Worm (Caenorhabditis elegans) whole organism, L4 larva: Measurements from ENCODE around the gene col-17.
A peak's percentile ranks its signal among the peaks of the same experiment; 100 is the strongest.
"Not testable (repeated sequence)": the region's sequence is repeated elsewhere in the genome, so short reads cannot be mapped to it uniquely, and the experiment has no call there.

Experiments used
- Y5F2A.4 ChIP-seq: fragments of 200-800 bp; sonication (Bioruptor generic); optimal IDR thresholded peaks from 2 replicates; lab custom pipeline; 2018; ENCODE audit warnings: mild to moderate bottlenecking, missing genetic modification characterization, missing compliant biosample characterization
- Y75B8A.6 ChIP-seq: fragments of 200-800 bp; sonication (Bioruptor generic); IDR thresholded peaks from 2 replicates; pipeline ENCODE4 v1.3.6; 2022; ENCODE audit warnings: missing genetic modification reagents, missing genetic modification characterization, missing compliant biosample characterization
- aha-1 ChIP-seq: fragments of 150-350 bp; peaks from one replicate; lab custom pipeline; 2014; ENCODE audit warnings: missing biosample characterization, missing genetic modification characterization
- ama-1 ChIP-seq: fragments of 150-350 bp; optimal IDR thresholded peaks from 2 replicates; lab custom pipeline; 2014; ENCODE audit warnings: inconsistent platforms, mixed read lengths
- attf-4 ChIP-seq: sonication (generic microtip); optimal IDR thresholded peaks from 3 replicates; lab custom pipeline; 2017; ENCODE audit warnings: missing biosample characterization, missing genetic modification characterization
- ceh-32 ChIP-seq: sonication (generic microtip); optimal IDR thresholded peaks from 2 replicates; lab custom pipeline; 2016; ENCODE audit warnings: mild to moderate bottlenecking, missing genetic modification characterization, missing compliant biosample characterization; ENCODE audit not compliant: poor library complexity
- cey-2 ChIP-seq: sonication (generic microtip); optimal IDR thresholded peaks from 3 replicates; lab custom pipeline; 2017; ENCODE audit warnings: missing genetic modification characterization, mild to moderate bottlenecking, missing compliant biosample characterization, antibody characterized with exemption, borderline replicate concordance; ENCODE audit not compliant: insufficient read depth
- ctbp-1 ChIP-seq: fragments of 200-800 bp; sonication (Bioruptor generic); IDR thresholded peaks from 2 replicates; pipeline ENCODE4 v1.3.6; 2022; ENCODE audit warnings: missing genetic modification reagents, missing genetic modification characterization, missing compliant biosample characterization
- daf-12 ChIP-seq: fragments of 150-350 bp; optimal IDR thresholded peaks from 2 replicates; lab custom pipeline; 2014; ENCODE audit warnings: missing biosample characterization, missing genetic modification reagents, missing genetic modification characterization
- daf-16 ChIP-seq, 3 experiments: sonication (generic microtip); optimal IDR thresholded peaks; 2 replicates each; lab custom pipeline; 2016 to 2017; ENCODE audit warnings: missing genetic modification characterization in 3 of 3, missing genetic modification reagents in 3 of 3, mild to moderate bottlenecking in 2 of 3, missing compliant biosample characterization in 2 of 3, missing biosample characterization in 1 of 3, moderate library complexity in 1 of 3
- daf-19 ChIP-seq: fragments of 200-800 bp; sonication (Bioruptor generic); conservative IDR thresholded peaks from 2 replicates; pipeline ENCODE4 v1.3.6; 2022; ENCODE audit warnings: missing genetic modification characterization, missing compliant biosample characterization
- daf-8 ChIP-seq: fragments of 200-800 bp; sonication (Bioruptor generic); IDR thresholded peaks from 2 replicates; pipeline ENCODE4 v1.3.6; 2022; ENCODE audit warnings: missing genetic modification characterization, missing compliant biosample characterization
- dmd-6 ChIP-seq: fragments of 200-800 bp; sonication (Bioruptor generic); IDR thresholded peaks from 2 replicates; pipeline ENCODE4 v1.3.6; 2022; ENCODE audit warnings: missing genetic modification reagents, missing genetic modification characterization, missing compliant biosample characterization
- dmd-8 ChIP-seq: fragments of 200-800 bp; sonication (Bioruptor generic); IDR thresholded peaks from 2 replicates; pipeline ENCODE4 v1.3.6; 2022; ENCODE audit warnings: missing genetic modification characterization, missing compliant biosample characterization
- duxl-1 ChIP-seq: sonication (generic microtip); optimal IDR thresholded peaks from 2 replicates; lab custom pipeline; 2016; ENCODE audit warnings: mild to moderate bottlenecking, missing genetic modification characterization, moderate library complexity, missing compliant biosample characterization; ENCODE audit not compliant: poor library complexity
- fkh-10 ChIP-seq: fragments of 150-350 bp; optimal IDR thresholded peaks from 2 replicates; lab custom pipeline; 2014; ENCODE audit warnings: missing biosample characterization, missing genetic modification reagents, missing genetic modification characterization
- hlh-11 ChIP-seq: fragments of 200-800 bp; sonication (Bioruptor generic); optimal IDR thresholded peaks from 2 replicates; lab custom pipeline; 2018; ENCODE audit warnings: mild to moderate bottlenecking, missing genetic modification characterization, missing compliant biosample characterization
- hlh-30 ChIP-seq: sonication (generic microtip); optimal IDR thresholded peaks from 2 replicates; lab custom pipeline; 2017; ENCODE audit warnings: antibody characterized with exemption, mild to moderate bottlenecking, missing genetic modification characterization, missing compliant biosample characterization; ENCODE audit not compliant: insufficient read depth
- lin-15B ChIP-seq: fragments of 150-350 bp; sonication (generic microtip); optimal IDR thresholded peaks from 3 replicates; lab custom pipeline; 2014; ENCODE audit warnings: missing biosample characterization, missing genetic modification characterization
- lin-38 ChIP-seq: fragments of 200-800 bp; sonication (Bioruptor generic); IDR thresholded peaks from 2 replicates; pipeline ENCODE4 v1.3.6; 2022; ENCODE audit warnings: missing genetic modification reagents, missing genetic modification characterization, missing compliant biosample characterization
- lsy-2 ChIP-seq, 2 experiments: fragments of 150-350 bp in 1 of 2; sonication (generic microtip) in 1 of 2; optimal IDR thresholded peaks; 2 replicates each; lab custom pipeline; 2014 to 2017; ENCODE audit warnings: missing biosample characterization in 2 of 2, missing genetic modification characterization in 2 of 2
- madf-5 ChIP-seq, 2 experiments: fragments of 200-800 bp; sonication (Bioruptor generic); IDR thresholded peaks; 2 replicates each; pipeline ENCODE4 v1.3.6; 2022; ENCODE audit warnings: missing compliant biosample characterization in 2 of 2, missing genetic modification characterization in 2 of 2
- madf-9 ChIP-seq: fragments of 200-800 bp; sonication (Bioruptor generic); conservative IDR thresholded peaks from 2 replicates; pipeline ENCODE4 v1.3.6; 2022; ENCODE audit warnings: missing genetic modification reagents, missing genetic modification characterization, missing compliant biosample characterization
- mdt-29 ChIP-seq: fragments of 200-800 bp; sonication (Bioruptor generic); IDR thresholded peaks from 2 replicates; pipeline ENCODE4 v1.3.6; 2022; ENCODE audit warnings: missing genetic modification reagents, missing genetic modification characterization, missing compliant biosample characterization
- mep-1 ChIP-seq: fragments of 150-350 bp; sonication (generic microtip); optimal IDR thresholded peaks from 3 replicates; lab custom pipeline; 2014; ENCODE audit warnings: missing biosample characterization, missing genetic modification characterization
- mxl-2 ChIP-seq: fragments of 200-800 bp; sonication (Bioruptor generic); conservative IDR thresholded peaks from 2 replicates; pipeline ENCODE4 v1.3.6; 2022; ENCODE audit warnings: missing genetic modification reagents, missing genetic modification characterization, missing compliant biosample characterization
- nhr-102 ChIP-seq: sonication (generic microtip); optimal IDR thresholded peaks from 2 replicates; lab custom pipeline; 2016; ENCODE audit warnings: mild to moderate bottlenecking, missing genetic modification characterization, moderate library complexity, missing compliant biosample characterization
- nhr-11 ChIP-seq: fragments of 150-350 bp; optimal IDR thresholded peaks from 2 replicates; lab custom pipeline; 2014; ENCODE audit warnings: missing biosample characterization, missing genetic modification characterization
- nhr-28 ChIP-seq: fragments of 150-350 bp; optimal IDR thresholded peaks from 2 replicates; lab custom pipeline; 2014; ENCODE audit warnings: missing biosample characterization, missing genetic modification characterization
- nhr-41 ChIP-seq: fragments of 200-800 bp; sonication (Bioruptor generic); IDR thresholded peaks from 2 replicates; pipeline ENCODE4 v1.3.6; 2022; ENCODE audit warnings: missing genetic modification reagents, missing genetic modification characterization, missing compliant biosample characterization
- nhr-42 ChIP-seq: fragments of 200-800 bp; sonication (Bioruptor generic); IDR thresholded peaks from 2 replicates; pipeline ENCODE4 v1.3.6; 2022; ENCODE audit warnings: missing genetic modification characterization, missing compliant biosample characterization
- nhr-6 ChIP-seq: fragments of 150-350 bp; optimal IDR thresholded peaks from 2 replicates; lab custom pipeline; 2014; ENCODE audit warnings: missing biosample characterization, missing genetic modification characterization
- pha-4 ChIP-seq, 2 experiments: fragments of 150-350 bp in 1 of 2; fragments of 200-800 bp in 1 of 2; sonication (Bioruptor generic) in 1 of 2; IDR thresholded peaks in 1 of 2; optimal IDR thresholded peaks in 1 of 2; 2 replicates each; pipeline versions ENCODE4 v1.3.6 to Lab custom; 2014 to 2022; ENCODE audit warnings: missing genetic modification characterization in 2 of 2, missing genetic modification reagents in 2 of 2, missing biosample characterization in 1 of 2, missing compliant biosample characterization in 1 of 2
- rbr-2 ChIP-seq: sonication (generic microtip); optimal IDR thresholded peaks from 2 replicates; lab custom pipeline; 2016; ENCODE audit warnings: missing genotype, missing genetic modification characterization, missing compliant biosample characterization
- spr-1 ChIP-seq: sonication (generic microtip); optimal IDR thresholded peaks from 2 replicates; lab custom pipeline; 2016; ENCODE audit warnings: mild to moderate bottlenecking, missing genetic modification characterization, missing compliant biosample characterization
- spr-3 ChIP-seq: fragments of 200-800 bp; sonication (Bioruptor generic); optimal IDR thresholded peaks from 2 replicates; lab custom pipeline; 2018; ENCODE audit warnings: mild to moderate bottlenecking, missing genetic modification characterization, missing compliant biosample characterization
- unc-62 ChIP-seq, 3 experiments: fragments of 150-350 bp in 1 of 3; sonication (generic microtip); optimal IDR thresholded peaks in 2 of 3; peaks in 1 of 3; 1 replicate in 1 of 3; 2 replicates in 2 of 3; lab custom pipeline; 2014 to 2017; ENCODE audit warnings: missing biosample characterization in 3 of 3, missing genetic modification characterization in 3 of 3, missing genetic modification reagents in 3 of 3, missing genotype in 1 of 3
- zfp-3 ChIP-seq: fragments of 200-800 bp; sonication (Bioruptor generic); conservative IDR thresholded peaks from 2 replicates; pipeline ENCODE4 v1.3.6; 2022; ENCODE audit warnings: missing genetic modification reagents, missing genetic modification characterization, missing compliant biosample characterization
- ztf-7 ChIP-seq: fragments of 150-350 bp; optimal IDR thresholded peaks from 2 replicates; lab custom pipeline; 2014; ENCODE audit warnings: missing biosample characterization, missing genetic modification characterization

The col-17 gene

ce11 chrII:4902035-4902434, 34.7 kb upstream of the col-17 start, which contains the start of gene R05F9.9 (continued):
- TF ChIP-seq aha-1 (tag; lab: Kevin White, UChicago), result peak; percentile 49
- TF ChIP-seq ama-1 (lab: Kevin White, UChicago), result peak; percentile 62
- TF ChIP-seq hlh-30 (tag; lab: Kevin White, UChicago), result peak; percentile 43
- TF ChIP-seq attf-4, result no peak
- 0 out of 2 replicates have a peak, but pooled peaks have one; percentile 33 for TF ChIP-seq daf-19 (GFP tag; lab: Robert Waterston, UW)
- TF ChIP-seq spr-3 (GFP tag; lab: Kevin White, UChicago), result no peak

ce11 chrII:4898529-4898928, 31.2 kb upstream of the col-17 start, which contains the start of gene msp-32:
TSS of gene msp-32 (plus strand) at chrII:4898829.
- not testable (repeated sequence) for TF ChIP-seq daf-19 (GFP tag; lab: Robert Waterston, UW); attf-4; ceh-32

- TF ChIP-seq aha-1 (tag; lab: Kevin White, UChicago) (peak; percentile 1), madf-5 (GFP tag; IDR thresholded peaks at IDR 0.05; lab: Robert Waterston, UW) (no peak)
- TF ChIP-seq, all 104 proteins: peak for 1
Observed at ce11 chrII:4892594-4892993, 25.2 kb upstream of the col-17 start, which contains the start of gene msp-33. TSS of gene msp-33 (minus strand) at chrII:4892694.

- TF ChIP-seq Y5F2A.4 (GFP tag; lab: Kevin White, UChicago), result peak; percentile 17
- no peak for TF ChIP-seq nhr-6
- TF ChIP-seq dmd-8 (GFP tag; lab: Robert Waterston, UW), result 0 out of 2 replicates have a peak, but pooled peaks have one; percentile 4
- TF ChIP-seq hlh-30 (tag; lab: Kevin White, UChicago), result peak; percentile 10
- 0 out of 2 replicates have a peak, but pooled peaks have one; percentile 19 for TF ChIP-seq ctbp-1 (GFP tag; lab: Robert Waterston, UW)
- no peak for TF ChIP-seq nhr-41 (GFP tag; lab: Robert Waterston, UW)
- TF ChIP-seq hlh-11, result peak; percentile 42
- 0 out of 2 replicates have a peak, but pooled peaks have one; percentile 52 for TF ChIP-seq pha-4 (GFP tag; IDR thresholded peaks at IDR 0.05; lab: Robert Waterston, UW)
- no peak for TF ChIP-seq pha-4 (tag; optimal IDR thresholded peaks at IDR 0.05; lab: Kevin White, UChicago)
- TF ChIP-seq cey-2 (tag; lab: Kevin White, UChicago), result no peak
- TF ChIP-seq lsy-2 (tag; optimal IDR thresholded peaks at IDR 0.05; lab: Kevin White, UChicago), result peak in 1 of 2 experiments; percentile 61
- peak; percentile 51 for TF ChIP-seq nhr-102 (tag; lab: Kevin White, UChicago)
- TF ChIP-seq lin-15B (tag; lab: Kevin White, UChicago), result no peak
- 0 out of 2 replicates have a peak, but pooled peaks have one; percentile 28 for TF ChIP-seq mxl-2
- TF ChIP-seq spr-3 (GFP tag; lab: Kevin White, UChicago), result peak; percentile 25
- 0 out of 2 replicates have a peak, but pooled peaks have one; percentile 8 for TF ChIP-seq dmd-6
- peak; percentile 56 for TF ChIP-seq mep-1 (tag; lab: Kevin White, UChicago)
- peak; percentile 23; the same call in 1 of the 2 replicates for TF ChIP-seq madf-9 (GFP tag; lab: Robert Waterston, UW)
- TF ChIP-seq daf-16 (GFP tag; optimal IDR thresholded peaks at IDR 0.05; lab: Kevin White, UChicago), result no peak
- TF ChIP-seq daf-16 (tag; optimal IDR thresholded peaks at IDR 0.05; lab: Kevin White, UChicago), result peak; percentile 59
- 0 out of 2 replicates have a peak, but pooled peaks have one; percentile 64 for TF ChIP-seq nhr-42
- peak; percentile 69 for TF ChIP-seq ama-1 (lab: Kevin White, UChicago)
- no peak for TF ChIP-seq daf-8 (GFP tag; lab: Robert Waterston, UW)
- TF ChIP-seq Y75B8A.6 (GFP tag; lab: Robert Waterston, UW), result no peak; the same call in 1 of the 2 replicates
- peak; percentile 65 for TF ChIP-seq aha-1 (tag; lab: Kevin White, UChicago)
- no peak for TF ChIP-seq ztf-7 (tag; lab: Kevin White, UChicago)
- peak in 1 of 2 experiments; percentile 84 for TF ChIP-seq unc-62 (GFP tag; optimal IDR thresholded peaks at IDR 0.05 in 1 of 2; lab: Kevin White, UChicago)
- TF ChIP-seq unc-62 (tag; optimal IDR thresholded peaks at IDR 0.05; lab: Kevin White, UChicago), result no peak
- TF ChIP-seq nhr-28 (tag; lab: Kevin White, UChicago), result peak; percentile 56
- no peak for TF ChIP-seq fkh-10 (GFP tag; lab: Kevin White, UChicago)
- peak; percentile 23 for TF ChIP-seq spr-1 (tag; lab: Kevin White, UChicago)
- no peak for TF ChIP-seq duxl-1 (tag; lab: Kevin White, UChicago)
- TF ChIP-seq zfp-3 (GFP tag; lab: Robert Waterston, UW), result peak; percentile 92
- no peak for TF ChIP-seq nhr-11 (tag; lab: Kevin White, UChicago)
- peak; percentile 39; the same call in 1 of the 2 replicates for TF ChIP-seq mdt-29 (GFP tag; lab: Robert Waterston, UW)
- TF ChIP-seq daf-12 (tag; lab: Kevin White, UChicago), result no peak
- TF ChIP-seq lin-38, result peak; percentile 48
- TF ChIP-seq rbr-2, result no peak
Observed at ce11 chrII:4891012-4891775, 23.8 kb upstream of the col-17 start, which contains the start of gene gst-9. TSS of gene gst-9 (plus strand) at chrII:4891585.
